Worm (Caenorhabditis elegans): ENCODE measurements around the gene nep-15.

nep-15 gene

ce11 chrX:8384642-8385181 lies 12.7 kb downstream of the nep-15 start, which contains the start of gene F41D9.2:
Gene F41D9.2 (minus strand): TSS chrX:8384945.
- TF ChIP-seq zip-5 (tag; optimal IDR thresholded peaks at IDR 0.05) (no peak), ref-2 (tag; optimal IDR thresholded peaks at IDR 0.05) (peak; percentile 48)

- peak; percentile 54 for TF ChIP-seq ceh-6 (GFP tag; optimal IDR thresholded peaks at IDR 0.05)
- no peak for TF ChIP-seq ceh-30 (tag; optimal IDR thresholded peaks at IDR 0.05)
- peak; percentile 77 for TF ChIP-seq ceh-14 (tag; optimal IDR thresholded peaks at IDR 0.05)
- peak; percentile 70 for TF ChIP-seq C08G9.2 (tag; optimal IDR thresholded peaks at IDR 0.05)
- TF ChIP-seq pax-1 (tag; optimal IDR thresholded peaks at IDR 0.05): no peak
- peak; percentile 71 for TF ChIP-seq ztf-16 (tag; optimal IDR thresholded peaks at IDR 0.05)
- peak; percentile 74 for TF ChIP-seq pha-2 (tag; optimal IDR thresholded peaks at IDR 0.05)
- TF ChIP-seq K02D7.2 (tag; optimal IDR thresholded peaks at IDR 0.05): peak; percentile 33
- TF ChIP-seq rnt-1 (tag; optimal IDR thresholded peaks at IDR 0.05): peak; percentile 42
- no peak for TF ChIP-seq dmd-4 (tag; optimal IDR thresholded peaks at IDR 0.05; ENCODE audit: borderline replicate concordance)
- TF ChIP-seq pha-4 (tag; optimal IDR thresholded peaks at IDR 0.05): no peak
- TF ChIP-seq pros-1 (tag; optimal IDR thresholded peaks at IDR 0.05): no peak
- no peak for TF ChIP-seq F13H6.1 (tag; optimal IDR thresholded peaks at IDR 0.05)
- TF ChIP-seq pat-9 (tag; optimal IDR thresholded peaks at IDR 0.05): peak; percentile 68
- TF ChIP-seq unc-3 (GFP tag; conservative IDR thresholded peaks at IDR 0.05): peak; percentile 73
- TF ChIP-seq unc-3 (tag; optimal IDR thresholded peaks at IDR 0.05): peak; percentile 69
- TF ChIP-seq hlh-13 (GFP tag; optimal IDR thresholded peaks at IDR 0.05): peak; percentile 50
- peak; percentile 74 for TF ChIP-seq nhr-232 (tag; optimal IDR thresholded peaks at IDR 0.05)
- peak; percentile 53 for TF ChIP-seq eyg-1 (tag; optimal IDR thresholded peaks at IDR 0.05)
- peak; percentile 34 for TF ChIP-seq ceh-24 (tag; optimal IDR thresholded peaks at IDR 0.05)
- TF ChIP-seq hlh-30 (tag; optimal IDR thresholded peaks at IDR 0.05; ENCODE audit: insufficient read depth): peak; percentile 22
- peak; percentile 62 for TF ChIP-seq gmeb-2 (tag; optimal IDR thresholded peaks at IDR 0.05)
- peak; percentile 77 for TF ChIP-seq ttx-3 (tag; optimal IDR thresholded peaks at IDR 0.05)
- TF ChIP-seq unc-55 (GFP tag; optimal IDR thresholded peaks at IDR 0.05): no peak
- peak; percentile 30 for TF ChIP-seq fkh-6 (tag; optimal IDR thresholded peaks at IDR 0.05)
- peak; percentile 46 for TF ChIP-seq T23F11.4 (GFP tag; optimal IDR thresholded peaks at IDR 0.05)
- peak; percentile 44 for TF ChIP-seq ahr-1 (tag; optimal IDR thresholded peaks at IDR 0.05)
- TF ChIP-seq npax-4 (tag; optimal IDR thresholded peaks at IDR 0.05): peak; percentile 25
- no peak for TF ChIP-seq fkh-10 (GFP tag; optimal IDR thresholded peaks at IDR 0.05)
- TF ChIP-seq lin-11 (tag; optimal IDR thresholded peaks at IDR 0.05): peak; percentile 67
- no peak for TF ChIP-seq ets-4 (tag; optimal IDR thresholded peaks at IDR 0.05)
- peak; percentile 52 for TF ChIP-seq sox-4 (tag; optimal IDR thresholded peaks at IDR 0.05)
- peak; percentile 53 for TF ChIP-seq K09A11.1 (tag; optimal IDR thresholded peaks at IDR 0.05; ENCODE audit: insufficient read depth)
- TF ChIP-seq che-1 (tag; optimal IDR thresholded peaks at IDR 0.05): peak; percentile 77
- peak; percentile 72 for TF ChIP-seq ceh-34 (tag; optimal IDR thresholded peaks at IDR 0.05)
- peak; percentile 77 for TF ChIP-seq syd-9 (tag; optimal IDR thresholded peaks at IDR 0.05)
- no peak for TF ChIP-seq pqm-1 (tag; optimal IDR thresholded peaks at IDR 0.05)
- TF ChIP-seq C38D4.7 (GFP tag; optimal IDR thresholded peaks at IDR 0.05): peak; percentile 72
- TF ChIP-seq mec-3 (tag; optimal IDR thresholded peaks at IDR 0.05; ENCODE audit: borderline replicate concordance): no peak
- peak; percentile 69 for TF ChIP-seq tbx-2 (tag; optimal IDR thresholded peaks at IDR 0.05)
- TF ChIP-seq ceh-9 (tag; optimal IDR thresholded peaks at IDR 0.05): no peak
- no peak for TF ChIP-seq nhr-11 (tag; optimal IDR thresholded peaks at IDR 0.05)
- peak; percentile 65; the same call in 1 of the 2 replicates for TF ChIP-seq sox-2 (GFP tag; IDR thresholded peaks at IDR 0.05)
- TF ChIP-seq Y22D7AL.16 (tag; optimal IDR thresholded peaks at IDR 0.05): peak; percentile 31
- peak; percentile 67 for TF ChIP-seq unc-86 (tag; optimal IDR thresholded peaks at IDR 0.05)
- TF ChIP-seq hlh-6 (tag; optimal IDR thresholded peaks at IDR 0.05): peak; percentile 62
- peak; percentile 15 for TF ChIP-seq ceh-48 (tag; optimal IDR thresholded peaks at IDR 0.05)
Measured at ce11 chrX:8386068-8386851, 14.3 kb downstream of the nep-15 start.

Data from whole organism, late embryonic.